Worm (Caenorhabditis elegans) whole organism, L1 larva: ENCODE results near the gene rpb-6.

Experiments
- C16A3.4 ChIP-seq: fragments of 150-350 bp; optimal IDR thresholded peaks from 2 replicates; lab custom pipeline; 2014; ENCODE audit warnings: missing biosample characterization, missing genetic modification characterization
- C34B4.2 ChIP-seq: sonication (generic microtip); optimal IDR thresholded peaks from 2 replicates; lab custom pipeline; 2017; ENCODE audit warnings: mild to moderate bottlenecking, missing genetic modification characterization, missing compliant biosample characterization
- alr-1 ChIP-seq: fragments of 200-800 bp; sonication (Bioruptor generic); optimal IDR thresholded peaks from 2 replicates; lab custom pipeline; 2018; ENCODE audit warnings: borderline replicate concordance, mild to moderate bottlenecking, missing genetic modification characterization, missing compliant biosample characterization
- aly-2 ChIP-seq: fragments of 150-350 bp; optimal IDR thresholded peaks from 2 replicates; lab custom pipeline; 2014; ENCODE audit warnings: missing biosample characterization, missing genetic modification characterization
- ama-1 ChIP-seq: fragments of 150-350 bp; optimal IDR thresholded peaks from 2 replicates; lab custom pipeline; 2014
- blmp-1 ChIP-seq: fragments of 150-350 bp; optimal IDR thresholded peaks from 2 replicates; lab custom pipeline; 2014; ENCODE audit warnings: missing biosample characterization, missing genetic modification characterization
- ceh-82 ChIP-seq, 3 experiments: fragments of 150-350 bp in 1 of 3; sonication (generic microtip) in 2 of 3; optimal IDR thresholded peaks; 2 replicates each; lab custom pipeline; 2014 to 2017; ENCODE audit warnings: missing biosample characterization in 3 of 3, missing genetic modification characterization in 3 of 3
- ceh-88 ChIP-seq: fragments of 200-800 bp; sonication (Bioruptor generic); IDR thresholded peaks from 2 replicates; pipeline ENCODE4 v1.3.6; 2022; ENCODE audit warnings: missing genetic modification characterization, missing compliant biosample characterization
- ces-1 ChIP-seq: fragments of 150-350 bp; optimal IDR thresholded peaks from 2 replicates; lab custom pipeline; 2014; ENCODE audit warnings: missing biosample characterization, missing genetic modification reagents, missing genetic modification characterization
- dpl-1 ChIP-seq, 3 experiments: fragments of 150-350 bp in 2 of 3; sonication (generic microtip) in 1 of 3; optimal IDR thresholded peaks; 2 replicates each; lab custom pipeline; 2014 to 2017; ENCODE audit warnings: missing biosample characterization in 3 of 3, missing genetic modification characterization in 3 of 3, missing genetic modification reagents in 3 of 3
- dsc-1 ChIP-seq: sonication (generic microtip); optimal IDR thresholded peaks from 2 replicates; lab custom pipeline; 2016; ENCODE audit warnings: mild to moderate bottlenecking, missing genetic modification characterization, missing compliant biosample characterization
- efl-1 ChIP-seq, 4 experiments: fragments of 150-350 bp; optimal IDR thresholded peaks in 3 of 4; peaks in 1 of 4; 1 replicate in 1 of 4; 2 replicates in 3 of 4; lab custom pipeline; 2014; ENCODE audit warnings: missing biosample characterization in 2 of 4, missing genetic modification characterization in 2 of 4, missing genetic modification reagents in 2 of 4
- efl-3 ChIP-seq: fragments of 200-800 bp; sonication (Bioruptor generic); optimal IDR thresholded peaks from 2 replicates; lab custom pipeline; 2018; ENCODE audit warnings: mild to moderate bottlenecking, missing genetic modification characterization, missing compliant biosample characterization
- elt-2 ChIP-seq: sonication (generic microtip); optimal IDR thresholded peaks from 2 replicates; lab custom pipeline; 2016; ENCODE audit warnings: missing genetic modification characterization, mild to moderate bottlenecking, inconsistent platforms, missing compliant biosample characterization, missing genetic modification reagents
- elt-3 ChIP-seq, 6 experiments: fragments of 150-350 bp in 1 of 6; sonication (generic microtip); optimal IDR thresholded peaks; 2 replicates each; lab custom pipeline; 2017 to 2018; ENCODE audit warnings: missing biosample characterization in 6 of 6, missing genetic modification characterization in 6 of 6, inconsistent platforms in 1 of 6
- fkh-8 ChIP-seq: sonication (generic microtip); optimal IDR thresholded peaks from 2 replicates; lab custom pipeline; 2016; ENCODE audit warnings: mild to moderate bottlenecking, missing genetic modification characterization, missing compliant biosample characterization
- grh-1 ChIP-seq: fragments of 200-800 bp; sonication (Bioruptor generic); IDR thresholded peaks from 2 replicates; pipeline ENCODE4 v1.3.6; 2022; ENCODE audit warnings: missing genetic modification reagents, missing genetic modification characterization, missing compliant biosample characterization
- hpl-2 ChIP-seq: fragments of 150-350 bp; optimal IDR thresholded peaks from 2 replicates; lab custom pipeline; 2014; ENCODE audit warnings: missing biosample characterization, missing genetic modification reagents, missing genetic modification characterization
- lin-13 ChIP-seq: fragments of 150-350 bp; optimal IDR thresholded peaks from 2 replicates; lab custom pipeline; 2014; ENCODE audit warnings: missing biosample characterization, missing genetic modification reagents, missing genetic modification characterization
- lin-14 ChIP-seq: fragments of 200-800 bp; sonication (Bioruptor generic); optimal IDR thresholded peaks from 2 replicates; lab custom pipeline; 2018; ENCODE audit warnings: mild to moderate bottlenecking, missing genetic modification characterization, moderate library complexity, missing compliant biosample characterization
- lin-35 ChIP-seq, 2 experiments: fragments of 150-350 bp; optimal IDR thresholded peaks; 2 replicates each; lab custom pipeline; 2014; ENCODE audit warnings: missing biosample characterization in 2 of 2, missing genetic modification characterization in 2 of 2, missing genetic modification reagents in 2 of 2
- lir-3 ChIP-seq: sonication (generic microtip); optimal IDR thresholded peaks from 2 replicates; lab custom pipeline; 2016; ENCODE audit warnings: mild to moderate bottlenecking, missing genetic modification characterization, moderate library complexity, missing compliant biosample characterization; ENCODE audit not compliant: poor library complexity
- lsy-2 ChIP-seq, 2 experiments: fragments of 150-350 bp; optimal IDR thresholded peaks; 2 replicates each; lab custom pipeline; 2014; ENCODE audit warnings: missing biosample characterization in 2 of 2, missing genetic modification characterization in 2 of 2
- mab-9 ChIP-seq: fragments of 200-800 bp; sonication (Bioruptor generic); IDR thresholded peaks from 2 replicates; pipeline ENCODE4 v1.3.6; 2022; ENCODE audit warnings: missing genetic modification reagents, missing genetic modification characterization, missing compliant biosample characterization
- mdl-1 ChIP-seq, 2 experiments: fragments of 150-350 bp; optimal IDR thresholded peaks; 2 replicates each; lab custom pipeline; 2014 to 2017; ENCODE audit warnings: missing biosample characterization in 2 of 2, missing genetic modification characterization in 2 of 2, inconsistent platforms in 1 of 2
- mef-2 ChIP-seq: fragments of 150-350 bp; optimal IDR thresholded peaks from 2 replicates; lab custom pipeline; 2014; ENCODE audit warnings: missing biosample characterization, missing genetic modification characterization
- mep-1 ChIP-seq: fragments of 150-350 bp; optimal IDR thresholded peaks from 2 replicates; lab custom pipeline; 2014; ENCODE audit warnings: missing biosample characterization, missing genetic modification characterization
- nhr-12 ChIP-seq: sonication (generic microtip); optimal IDR thresholded peaks from 2 replicates; lab custom pipeline; 2017; ENCODE audit warnings: missing biosample characterization, missing genetic modification characterization
- nhr-19 ChIP-seq: fragments of 200-800 bp; sonication (Bioruptor generic); conservative IDR thresholded peaks from 2 replicates; pipeline ENCODE4 v1.3.6; 2022; ENCODE audit warnings: missing genetic modification characterization, missing compliant biosample characterization
- nhr-20 ChIP-seq: sonication (generic microtip); optimal IDR thresholded peaks from 2 replicates; lab custom pipeline; 2016; ENCODE audit warnings: mild to moderate bottlenecking, missing genetic modification characterization, missing compliant biosample characterization
- nhr-71 ChIP-seq: sonication (generic microtip); optimal IDR thresholded peaks from 2 replicates; lab custom pipeline; 2016; ENCODE audit warnings: mild to moderate bottlenecking, missing genetic modification characterization, moderate library complexity, missing compliant biosample characterization
- nhr-90 ChIP-seq: sonication (generic microtip); optimal IDR thresholded peaks from 2 replicates; lab custom pipeline; 2016; ENCODE audit warnings: mild to moderate bottlenecking, missing genetic modification characterization, missing compliant biosample characterization; ENCODE audit not compliant: poor library complexity
- pag-3 ChIP-seq: sonication (generic microtip); optimal IDR thresholded peaks from 2 replicates; lab custom pipeline; 2017; ENCODE audit warnings: missing genetic modification characterization, mild to moderate bottlenecking, missing compliant biosample characterization, antibody characterized with exemption, borderline replicate concordance; ENCODE audit not compliant: insufficient read depth
- pax-3 ChIP-seq: fragments of 200-800 bp; sonication (Bioruptor generic); optimal IDR thresholded peaks from 2 replicates; lab custom pipeline; 2018; ENCODE audit warnings: mild to moderate bottlenecking, missing genetic modification characterization, moderate library complexity, missing compliant biosample characterization
- pqm-1 ChIP-seq: sonication (generic microtip); optimal IDR thresholded peaks from 3 replicates; lab custom pipeline; 2017; ENCODE audit warnings: missing biosample characterization, missing genetic modification characterization
- rnt-1 ChIP-seq: sonication (generic microtip); optimal IDR thresholded peaks from 2 replicates; lab custom pipeline; 2016; ENCODE audit warnings: mild to moderate bottlenecking, missing genetic modification characterization, moderate library complexity, missing compliant biosample characterization
- skn-1 ChIP-seq: fragments of 150-350 bp; optimal IDR thresholded peaks from 2 replicates; lab custom pipeline; 2014; ENCODE audit warnings: missing biosample characterization, missing genetic modification characterization
- snu-23 ChIP-seq: sonication (generic microtip); optimal IDR thresholded peaks from 2 replicates; lab custom pipeline; 2016; ENCODE audit warnings: missing genetic modification characterization, missing compliant biosample characterization
- sox-4 ChIP-seq: sonication (generic microtip); optimal IDR thresholded peaks from 2 replicates; lab custom pipeline; 2016; ENCODE audit warnings: missing genetic modification characterization, missing compliant biosample characterization
- unc-30 ChIP-seq: sonication (generic microtip); optimal IDR thresholded peaks from 2 replicates; lab custom pipeline; 2017; ENCODE audit warnings: missing biosample characterization, missing genetic modification characterization
- unc-86 ChIP-seq: sonication (generic microtip); optimal IDR thresholded peaks from 2 replicates; lab custom pipeline; 2016; ENCODE audit warnings: missing genetic modification characterization, missing compliant biosample characterization
- zip-4 ChIP-seq: fragments of 200-800 bp; sonication (Bioruptor generic); optimal IDR thresholded peaks from 2 replicates; lab custom pipeline; 2018; ENCODE audit warnings: mild to moderate bottlenecking, missing genetic modification characterization, moderate library complexity, missing compliant biosample characterization
- ztf-11 ChIP-seq, 2 experiments: sonication (generic microtip); optimal IDR thresholded peaks; 2 replicates each; lab custom pipeline; 2016 to 2017; ENCODE audit warnings: missing genetic modification characterization in 2 of 2, missing biosample characterization in 1 of 2, missing compliant biosample characterization in 1 of 2
- ztf-4 ChIP-seq: fragments of 150-350 bp; optimal IDR thresholded peaks from 2 replicates; lab custom pipeline; 2014; ENCODE audit warnings: missing biosample characterization, missing genetic modification characterization

Gene rpb-6

DNA sequence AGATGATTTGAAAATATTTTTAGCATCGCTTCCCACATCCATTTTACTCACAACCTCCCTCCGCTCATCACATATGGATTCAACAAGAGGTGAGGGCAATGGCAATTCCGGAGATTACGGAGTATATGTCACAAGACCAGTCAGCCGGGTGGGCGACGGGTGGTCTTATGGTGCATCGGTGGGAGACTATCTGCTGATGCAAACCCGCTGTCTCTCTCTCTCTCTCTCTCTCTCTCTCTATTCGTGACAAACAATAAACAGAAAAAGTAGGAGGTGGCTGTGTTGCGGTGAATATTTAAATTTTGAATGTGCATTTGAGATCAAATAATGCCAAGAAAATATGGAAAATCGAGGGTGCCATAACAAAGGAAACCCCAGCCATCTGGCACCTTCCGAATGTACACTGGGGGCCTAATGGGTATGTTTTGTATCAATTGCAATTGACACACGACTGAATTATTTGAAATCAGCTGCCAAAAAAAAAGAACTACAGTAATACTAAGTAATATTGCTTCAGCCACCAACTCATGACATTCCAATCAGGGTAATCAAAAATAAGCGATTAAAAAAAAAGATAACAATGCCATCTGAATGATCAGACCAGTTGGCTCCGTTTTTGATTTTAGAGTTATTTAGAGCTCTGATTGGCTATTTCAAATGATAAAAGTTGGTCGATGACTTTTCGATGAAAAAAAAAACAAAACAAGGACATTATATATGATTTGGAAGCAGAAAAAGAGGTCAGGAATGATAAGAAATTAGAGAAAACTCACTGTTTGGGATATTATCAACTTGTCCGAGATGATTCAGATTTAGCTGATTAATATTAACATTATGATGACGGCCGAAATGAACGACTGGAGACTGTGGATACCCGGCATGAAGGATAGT is 31.1 kb upstream of the rpb-6 start:
- TF ChIP-seq lin-13 (GFP tag; lab: Kevin White, UChicago) (peak; percentile 35), nhr-20 (tag; lab: Kevin White, UChicago) (peak; percentile 30), C16A3.4 (no peak), lir-3 (no peak), grh-1 (GFP tag; lab: Robert Waterston, UW) (no peak; the same call in 1 of the 2 replicates), unc-30 (tag; lab: Kevin White, UChicago) (no peak), mep-1 (tag; lab: Kevin White, UChicago) (peak; percentile 82), unc-86 (peak; percentile 60), zip-4 (GFP tag; lab: Kevin White, UChicago) (no peak), lsy-2 (tag; optimal IDR thresholded peaks at IDR 0.05; lab: Kevin White, UChicago) (peak; percentile 2 to 17), rnt-1 (tag; lab: Kevin White, UChicago) (peak; percentile 33), blmp-1 (tag; lab: Kevin White, UChicago) (peak; percentile 26), efl-3 (GFP tag; lab: Kevin White, UChicago) (no peak), alr-1 (tag; lab: Kevin White, UChicago) (no peak), ceh-88 (GFP tag; lab: Robert Waterston, UW) (peak; percentile 62; the same call in 1 of the 2 replicates), mdl-1 (tag; optimal IDR thresholded peaks at IDR 0.05; lab: Kevin White, UChicago) (peak in 1 of 2 experiments; percentile 28), hpl-2 (GFP tag; lab: Kevin White, UChicago) (no peak), nhr-71 (tag; lab: Kevin White, UChicago) (peak; percentile 60), fkh-8 (tag; lab: Kevin White, UChicago) (peak; percentile 51), ceh-82 (tag; optimal IDR thresholded peaks at IDR 0.05; lab: Kevin White, UChicago) (no peak), sox-4 (tag; lab: Kevin White, UChicago) (peak; percentile 21), aly-2 (tag; lab: Kevin White, UChicago) (peak; percentile 28), elt-3 (tag; optimal IDR thresholded peaks at IDR 0.05; lab: Kevin White, UChicago) (peak in 1 of 6 experiments; percentile 18), nhr-19 (GFP tag; lab: Robert Waterston, UW) (0 out of 2 replicates have a peak, but pooled peaks have one; percentile 1), mef-2 (tag; lab: Kevin White, UChicago) (peak; percentile 18), pax-3 (peak; percentile 22), ama-1 (lab: Kevin White, UChicago) (peak; percentile 88), pqm-1 (no peak), C34B4.2 (tag; lab: Kevin White, UChicago) (no peak), lin-35 (GFP tag; optimal IDR thresholded peaks at IDR 0.05; lab: Kevin White, UChicago) (peak; percentile 33 to 51), skn-1 (tag; lab: Kevin White, UChicago) (peak; percentile 14), lin-14 (GFP tag; lab: Kevin White, UChicago) (peak; percentile 63), ces-1 (GFP tag; lab: Kevin White, UChicago) (no peak), snu-23 (GFP tag; lab: Kevin White, UChicago) (peak; percentile 24), efl-1 (optimal IDR thresholded peaks at IDR 0.05; lab: Kevin White, UChicago) (no peak), efl-1 (GFP tag; optimal IDR thresholded peaks at IDR 0.05 in 1 of 2; lab: Kevin White, UChicago) (peak in 1 of 2 experiments; percentile 94), nhr-90 (tag; lab: Kevin White, UChicago) (peak; percentile 27), pag-3 (tag; lab: Kevin White, UChicago) (no peak), ztf-11 (tag; optimal IDR thresholded peaks at IDR 0.05; lab: Kevin White, UChicago) (peak in 1 of 2 experiments; percentile 35), elt-2 (tag; lab: Kevin White, UChicago) (no peak), dsc-1 (tag; lab: Kevin White, UChicago) (no peak), mab-9 (GFP tag; lab: Robert Waterston, UW) (peak; percentile 67; the same call in 1 of the 2 replicates), nhr-12 (no peak), dpl-1 (GFP tag; optimal IDR thresholded peaks at IDR 0.05; lab: Kevin White, UChicago) (peak in 1 of 3 experiments; percentile 15), ztf-4 (tag; lab: Kevin White, UChicago) (peak; percentile 31)
